Worm (Caenorhabditis elegans) whole organism, L4 larva: ENCODE data around the gene R13D11.4.

ENCODE experiments used
- nhr-237 ChIP-seq: sonication (generic microtip); optimal IDR thresholded peaks from 2 replicates; lab custom pipeline; 2017; ENCODE audit warnings: missing biosample characterization, missing genetic modification characterization
- nhr-25 ChIP-seq: sonication (generic microtip); optimal IDR thresholded peaks from 2 replicates; lab custom pipeline; 2017; ENCODE audit warnings: missing genetic modification characterization, mild to moderate bottlenecking, missing compliant biosample characterization, antibody characterized with exemption, moderate library complexity, borderline replicate concordance; ENCODE audit not compliant: insufficient read depth

ce11 chrV:808260-808659 is 2.4 kb upstream of the R13D11.4 start:
- TF ChIP-seq nhr-237 (tag; lab: Kevin White, UChicago) (no peak), nhr-25 (no peak)
